Worm (Caenorhabditis elegans) whole organism, L2 larva: Measurements from ENCODE around the gene Y51B9A.5.

Experiments used
- C34F6.9 ChIP-seq: fragments of 150-350 bp; optimal IDR thresholded peaks from 2 replicates; lab custom pipeline; 2014; ENCODE audit warnings: missing biosample characterization, missing genetic modification characterization
- F13H6.1 ChIP-seq: sonication (generic microtip); optimal IDR thresholded peaks from 2 replicates; lab custom pipeline; 2016; ENCODE audit warnings: missing genetic modification characterization, missing compliant biosample characterization
- Y55F3AM.14 ChIP-seq: fragments of 200-800 bp; sonication (Bioruptor generic); optimal IDR thresholded peaks from 2 replicates; lab custom pipeline; 2018; ENCODE audit warnings: mild to moderate bottlenecking, missing genetic modification characterization, missing compliant biosample characterization
- ZK546.5 ChIP-seq: sonication (generic microtip); optimal IDR thresholded peaks from 2 replicates; lab custom pipeline; 2017; ENCODE audit warnings: missing biosample characterization, missing genetic modification characterization
- aly-2 ChIP-seq: fragments of 150-350 bp; optimal IDR thresholded peaks from 2 replicates; lab custom pipeline; 2014; ENCODE audit warnings: missing biosample characterization, missing genetic modification characterization
- ama-1 ChIP-seq: fragments of 150-350 bp; optimal IDR thresholded peaks from 2 replicates; lab custom pipeline; 2018; ENCODE audit warnings: inconsistent platforms
- blmp-1 ChIP-seq: sonication (generic microtip); optimal IDR thresholded peaks from 2 replicates; lab custom pipeline; 2017; ENCODE audit warnings: missing genetic modification characterization, mild to moderate bottlenecking, missing compliant biosample characterization, antibody characterized with exemption, moderate library complexity; ENCODE audit not compliant: insufficient read depth
- ceh-16 ChIP-seq: fragments of 150-350 bp; optimal IDR thresholded peaks from 2 replicates; lab custom pipeline; 2014; ENCODE audit warnings: missing biosample characterization, missing genetic modification characterization
- ceh-82 ChIP-seq: fragments of 150-350 bp; optimal IDR thresholded peaks from 2 replicates; lab custom pipeline; 2014; ENCODE audit warnings: missing biosample characterization, missing genetic modification characterization
- crh-2 ChIP-seq: sonication (generic microtip); optimal IDR thresholded peaks from 2 replicates; lab custom pipeline; 2017; ENCODE audit warnings: missing biosample characterization, missing genetic modification characterization
- egl-27 ChIP-seq: sonication (generic microtip); optimal IDR thresholded peaks from 3 replicates; lab custom pipeline; 2017; ENCODE audit warnings: missing biosample characterization, missing genetic modification reagents, missing genetic modification characterization
- fos-1 ChIP-seq: fragments of 150-350 bp; optimal IDR thresholded peaks from 2 replicates; lab custom pipeline; 2014; ENCODE audit warnings: missing biosample characterization, missing genetic modification characterization
- gmeb-1 ChIP-seq: fragments of 150-350 bp; optimal IDR thresholded peaks from 2 replicates; lab custom pipeline; 2014; ENCODE audit warnings: missing biosample characterization, missing genetic modification characterization
- lin-11 ChIP-seq: fragments of 150-350 bp; sonication (generic microtip); optimal IDR thresholded peaks from 2 replicates; lab custom pipeline; 2014; ENCODE audit warnings: missing biosample characterization, missing genetic modification characterization, inconsistent platforms, mixed read lengths
- lin-39 ChIP-seq: fragments of 150-350 bp; optimal IDR thresholded peaks from 2 replicates; lab custom pipeline; 2014; ENCODE audit warnings: missing biosample characterization, missing genetic modification reagents, missing genetic modification characterization
- lsy-2 ChIP-seq, 2 experiments: fragments of 150-350 bp in 1 of 2; sonication (generic microtip) in 1 of 2; optimal IDR thresholded peaks; 2 replicates each; lab custom pipeline; 2014 to 2017; ENCODE audit warnings: missing biosample characterization in 2 of 2, missing genetic modification characterization in 2 of 2
- mab-5 ChIP-seq: fragments of 150-350 bp; optimal IDR thresholded peaks from 2 replicates; lab custom pipeline; 2014; ENCODE audit warnings: missing biosample characterization, missing genetic modification characterization
- mbf-1 ChIP-seq: sonication (generic microtip); optimal IDR thresholded peaks from 2 replicates; lab custom pipeline; 2017; ENCODE audit warnings: missing biosample characterization, missing genetic modification characterization
- mdl-1 ChIP-seq, 2 experiments: fragments of 150-350 bp in 1 of 2; sonication (generic microtip) in 1 of 2; optimal IDR thresholded peaks; 2 replicates each; lab custom pipeline; 2017; ENCODE audit warnings: missing biosample characterization in 2 of 2, missing genetic modification characterization in 2 of 2
- nhr-10 ChIP-seq: sonication (generic microtip); optimal IDR thresholded peaks from 2 replicates; lab custom pipeline; 2017; ENCODE audit warnings: missing biosample characterization, missing genetic modification characterization
- nhr-11 ChIP-seq: fragments of 150-350 bp; optimal IDR thresholded peaks from 2 replicates; lab custom pipeline; 2014; ENCODE audit warnings: missing biosample characterization, missing genetic modification characterization
- nhr-12 ChIP-seq: fragments of 150-350 bp; optimal IDR thresholded peaks from 2 replicates; lab custom pipeline; 2014; ENCODE audit warnings: missing biosample characterization, missing genetic modification characterization
- nhr-129 ChIP-seq: fragments of 150-350 bp; optimal IDR thresholded peaks from 2 replicates; lab custom pipeline; 2014; ENCODE audit warnings: missing biosample characterization, missing genetic modification characterization
- nhr-21 ChIP-seq: fragments of 150-350 bp; optimal IDR thresholded peaks from 2 replicates; lab custom pipeline; 2014; ENCODE audit warnings: missing biosample characterization, missing genetic modification characterization
- nhr-237 ChIP-seq: fragments of 150-350 bp; optimal IDR thresholded peaks from 2 replicates; lab custom pipeline; 2014; ENCODE audit warnings: missing biosample characterization, missing genetic modification characterization
- nhr-25 ChIP-seq: fragments of 150-350 bp; sonication (generic microtip); optimal IDR thresholded peaks from 3 replicates; lab custom pipeline; 2014; ENCODE audit warnings: missing biosample characterization, missing genetic modification characterization
- nhr-77 ChIP-seq: fragments of 150-350 bp; optimal IDR thresholded peaks from 2 replicates; lab custom pipeline; 2014; ENCODE audit warnings: missing biosample characterization, missing genetic modification characterization
- sem-4 ChIP-seq: fragments of 150-350 bp; optimal IDR thresholded peaks from 2 replicates; lab custom pipeline; 2014; ENCODE audit warnings: missing biosample characterization, missing genetic modification reagents, missing genetic modification characterization
- sma-3 ChIP-seq: sonication (generic microtip); optimal IDR thresholded peaks from 2 replicates; lab custom pipeline; 2016; ENCODE audit warnings: missing genetic modification reagents, missing genetic modification characterization, missing compliant biosample characterization
- sma-9 ChIP-seq, 2 experiments: fragments of 150-350 bp in 1 of 2; sonication (generic microtip) in 1 of 2; optimal IDR thresholded peaks; 2 replicates each; lab custom pipeline; 2014 to 2016; ENCODE audit warnings: missing genetic modification characterization in 2 of 2, mild to moderate bottlenecking in 1 of 2, missing biosample characterization in 1 of 2, missing compliant biosample characterization in 1 of 2, missing genetic modification reagents in 1 of 2, moderate library complexity in 1 of 2
- unc-55 ChIP-seq: fragments of 150-350 bp; sonication (generic microtip); optimal IDR thresholded peaks from 3 replicates; lab custom pipeline; 2014; ENCODE audit warnings: missing biosample characterization, missing genetic modification reagents, missing genetic modification characterization
- unc-62 ChIP-seq: fragments of 150-350 bp; optimal IDR thresholded peaks from 2 replicates; lab custom pipeline; 2014; ENCODE audit warnings: missing biosample characterization, missing genetic modification reagents, missing genetic modification characterization
- zag-1 ChIP-seq: fragments of 150-350 bp; optimal IDR thresholded peaks from 2 replicates; lab custom pipeline; 2014; ENCODE audit warnings: missing biosample characterization, missing genetic modification characterization
- ztf-1 ChIP-seq: fragments of 200-800 bp; sonication (Bioruptor generic); conservative IDR thresholded peaks from 2 replicates; pipeline ENCODE4 v1.3.6; 2022; ENCODE audit warnings: missing genetic modification characterization, missing compliant biosample characterization
- ztf-4 ChIP-seq: fragments of 150-350 bp; optimal IDR thresholded peaks from 2 replicates; lab custom pipeline; 2014; ENCODE audit warnings: missing biosample characterization, missing genetic modification characterization

The Y51B9A.5 gene

DNA sequence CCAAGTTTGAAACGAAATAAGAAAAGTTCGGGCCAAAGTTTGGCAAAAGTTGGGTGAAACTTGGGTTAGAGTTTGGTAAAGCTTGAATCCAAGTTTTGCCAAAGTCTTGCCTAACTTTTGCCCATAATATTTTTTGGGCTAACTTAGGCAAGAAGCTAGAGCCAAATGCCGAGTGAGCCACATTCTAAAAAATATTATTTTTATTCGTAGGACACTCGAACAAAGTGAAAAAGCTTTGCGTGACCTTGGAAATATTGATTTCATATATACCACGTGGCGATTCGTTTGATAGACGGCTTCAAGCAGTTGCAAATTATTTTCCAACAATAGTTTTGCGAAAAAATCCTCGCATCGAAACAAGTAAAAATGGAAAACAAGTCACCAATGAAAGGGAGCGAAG, at the start of gene Y51B9A.5:
Gene Y51B9A.5, plus strand, starts transcription at position 301 of the 400 bp plus-strand sequence.
- TF ChIP-seq nhr-11 (tag; lab: Kevin White, UChicago) (no peak), ztf-4 (no peak), ZK546.5 (tag; lab: Kevin White, UChicago) (no peak), nhr-21 (tag; lab: Kevin White, UChicago) (no peak), lin-39 (tag; lab: Kevin White, UChicago) (no peak), fos-1 (tag; lab: Kevin White, UChicago) (no peak), ama-1 (lab: Kevin White, UChicago) (no peak), blmp-1 (tag; lab: Kevin White, UChicago) (no peak), ztf-1 (GFP tag; lab: Robert Waterston, UW) (no peak), ceh-82 (no peak), mbf-1 (tag; lab: Kevin White, UChicago) (no peak), Y55F3AM.14 (GFP tag; lab: Kevin White, UChicago) (no peak), F13H6.1 (tag; lab: Kevin White, UChicago) (no peak), aly-2 (tag; lab: Kevin White, UChicago) (no peak), mdl-1 (tag; optimal IDR thresholded peaks at IDR 0.05; lab: Kevin White, UChicago) (no peak), ceh-16 (tag; lab: Kevin White, UChicago) (no peak), lsy-2 (tag; optimal IDR thresholded peaks at IDR 0.05; lab: Kevin White, UChicago) (no peak), sma-3 (no peak)

ce11 chrII:9356723-9357122, 47.2 kb upstream of the Y51B9A.5 start:
- peak; percentile 28 for TF ChIP-seq crh-2 (tag; lab: Kevin White, UChicago)
- TF ChIP-seq sma-9 (GFP tag; optimal IDR thresholded peaks at IDR 0.05; lab: Kevin White, UChicago), result peak; percentile 84
- no peak for TF ChIP-seq sma-9 (tag; optimal IDR thresholded peaks at IDR 0.05; lab: Kevin White, UChicago)
- no peak for TF ChIP-seq nhr-77 (tag; lab: Kevin White, UChicago)
- TF ChIP-seq lin-11 (tag; lab: Kevin White, UChicago), result no peak
- peak; percentile 72 for TF ChIP-seq F13H6.1 (tag; lab: Kevin White, UChicago)
- TF ChIP-seq blmp-1 (tag; lab: Kevin White, UChicago), result peak; percentile 58
- TF ChIP-seq ama-1 (lab: Kevin White, UChicago), result no peak
- peak; percentile 75 for TF ChIP-seq nhr-129 (tag; lab: Kevin White, UChicago)
- TF ChIP-seq nhr-25 (tag; lab: Kevin White, UChicago), result peak; percentile 38
- no peak for TF ChIP-seq unc-62 (GFP tag; lab: Kevin White, UChicago)
- no peak for TF ChIP-seq nhr-12 (tag; lab: Kevin White, UChicago)
- peak; percentile 44 to 58 for TF ChIP-seq mdl-1 (tag; optimal IDR thresholded peaks at IDR 0.05; lab: Kevin White, UChicago)
- TF ChIP-seq mab-5 (tag; lab: Kevin White, UChicago), result no peak
- peak; percentile 52 for TF ChIP-seq C34F6.9 (tag; lab: Kevin White, UChicago)
- no peak for TF ChIP-seq Y55F3AM.14 (GFP tag; lab: Kevin White, UChicago)
- TF ChIP-seq nhr-21 (tag; lab: Kevin White, UChicago), result peak; percentile 37
- peak; percentile 45 for TF ChIP-seq fos-1 (tag; lab: Kevin White, UChicago)
- TF ChIP-seq sma-3, result peak; percentile 38
- peak; percentile 17 for TF ChIP-seq zag-1 (tag; lab: Kevin White, UChicago)
- no peak for TF ChIP-seq nhr-10
- TF ChIP-seq lsy-2 (tag; optimal IDR thresholded peaks at IDR 0.05; lab: Kevin White, UChicago), result peak in 1 of 2 experiments; percentile 60
- TF ChIP-seq nhr-11 (tag; lab: Kevin White, UChicago), result no peak
- TF ChIP-seq egl-27, result peak; percentile 75
- TF ChIP-seq sem-4, result peak; percentile 57
- peak; percentile 51 for TF ChIP-seq unc-55 (GFP tag; lab: Kevin White, UChicago)
- TF ChIP-seq gmeb-1 (tag; lab: Kevin White, UChicago), result no peak

DNA sequence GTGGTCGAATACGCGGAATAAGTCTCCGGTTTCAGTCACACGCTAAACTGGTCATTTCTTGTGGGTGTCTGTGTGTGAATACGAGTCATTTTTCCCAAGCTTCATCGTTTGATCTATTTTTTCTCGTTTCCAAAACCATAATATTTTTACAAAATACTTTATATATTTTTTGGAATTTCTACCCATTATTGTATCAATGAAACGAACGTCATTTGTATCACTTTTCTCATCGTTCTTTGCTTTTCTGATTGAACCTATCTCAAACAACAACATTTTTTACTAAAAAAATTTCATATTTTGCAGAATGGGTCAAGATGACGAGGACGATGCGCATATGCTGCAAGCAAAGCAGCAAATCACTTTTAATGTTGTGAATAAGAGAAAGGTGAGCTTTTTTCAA, 45.7 kb upstream of the Y51B9A.5 start, which contains the start of gene mel-11:
Gene mel-11, plus strand, starts transcription at position 301 of the 400 bp plus-strand sequence.
- TF ChIP-seq ztf-4 (no peak), Y55F3AM.14 (GFP tag; lab: Kevin White, UChicago) (no peak), nhr-25 (tag; lab: Kevin White, UChicago) (no peak)

DNA sequence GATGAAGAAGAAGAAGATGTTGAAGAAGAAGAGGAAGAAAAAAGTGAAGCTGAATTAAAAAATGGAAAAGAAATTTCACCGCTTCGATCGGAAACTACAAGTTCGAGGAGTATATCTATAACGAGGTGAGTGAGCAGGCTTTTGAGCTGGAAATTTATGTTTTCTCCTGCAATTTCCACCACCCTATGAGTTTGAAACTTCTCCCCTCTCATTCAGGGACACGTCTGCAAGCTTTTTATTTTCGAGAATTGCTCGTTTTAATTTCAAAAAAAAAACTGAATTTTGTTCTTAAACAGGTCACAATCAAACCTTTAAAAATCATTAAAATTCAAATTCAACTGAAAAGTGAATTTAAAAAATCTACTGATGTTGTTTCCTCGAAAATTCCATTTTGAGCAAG, 41.7 kb upstream of the Y51B9A.5 start:
- TF ChIP-seq aly-2 (tag; lab: Kevin White, UChicago) (no peak), sem-4 (no peak), blmp-1 (tag; lab: Kevin White, UChicago) (no peak), ceh-82 (no peak), ama-1 (lab: Kevin White, UChicago) (no peak), ztf-4 (no peak), ZK546.5 (tag; lab: Kevin White, UChicago) (no peak), nhr-237 (tag; lab: Kevin White, UChicago) (no peak)
